Worm (Caenorhabditis elegans) whole organism, early embryonic: ENCODE measurements around the gene oac-14.

Source experiments
- B0310.2 ChIP-seq: sonication (generic microtip); optimal IDR thresholded peaks from 2 replicates; lab custom pipeline; 2016; ENCODE audit warnings: mild to moderate bottlenecking, missing genetic modification characterization, missing compliant biosample characterization
- aly-1 ChIP-seq: sonication (generic microtip); optimal IDR thresholded peaks from 2 replicates; lab custom pipeline; 2016; ENCODE audit warnings: missing genetic modification characterization, missing compliant biosample characterization
- ama-1 ChIP-seq: fragments of 150-350 bp; optimal IDR thresholded peaks from 2 replicates; lab custom pipeline; 2014
- ceh-13 ChIP-seq: fragments of 200-800 bp; sonication (Bioruptor generic); optimal IDR thresholded peaks from 2 replicates; lab custom pipeline; 2018; ENCODE audit warnings: mild to moderate bottlenecking, missing genetic modification characterization, missing compliant biosample characterization
- ceh-36 ChIP-seq: sonication (generic microtip); optimal IDR thresholded peaks from 2 replicates; lab custom pipeline; 2016; ENCODE audit warnings: missing genetic modification characterization, inconsistent platforms, missing compliant biosample characterization
- flt-1 ChIP-seq: fragments of 200-800 bp; sonication (Bioruptor generic); IDR thresholded peaks from 2 replicates; pipeline ENCODE4 v1.3.6; 2022; ENCODE audit warnings: missing genetic modification characterization, missing compliant biosample characterization
- hmbx-1 ChIP-seq: sonication (generic microtip); optimal IDR thresholded peaks from 2 replicates; lab custom pipeline; 2016; ENCODE audit warnings: mild to moderate bottlenecking, missing genetic modification characterization, missing compliant biosample characterization
- hnd-1 ChIP-seq: sonication (generic microtip); optimal IDR thresholded peaks from 2 replicates; lab custom pipeline; 2016; ENCODE audit warnings: missing genetic modification characterization, missing compliant biosample characterization
- pes-1 ChIP-seq: fragments of 200-800 bp; sonication (Bioruptor generic); IDR thresholded peaks from 2 replicates; pipeline ENCODE4 v1.3.6; 2022; ENCODE audit warnings: missing genetic modification reagents, missing genetic modification characterization, missing compliant biosample characterization
- scrt-1 ChIP-seq: fragments of 200-800 bp; sonication (Bioruptor generic); IDR thresholded peaks from 2 replicates; pipeline ENCODE4 v1.3.6; 2022; ENCODE audit warnings: missing genetic modification characterization, missing compliant biosample characterization
- sea-1 ChIP-seq: fragments of 200-800 bp; sonication (Bioruptor generic); conservative IDR thresholded peaks from 2 replicates; pipeline ENCODE4 v1.3.6; 2022; ENCODE audit warnings: missing genetic modification characterization, missing compliant biosample characterization

ce11 chrX:10155127-10155526 lies 13.3 kb upstream of the oac-14 start:
- TF ChIP-seq flt-1 (GFP tag; lab: Robert Waterston, UW), result no peak
- no peak for TF ChIP-seq ama-1 (lab: Kevin White, UChicago)
- TF ChIP-seq sea-1 (GFP tag; lab: Robert Waterston, UW), result no peak
- no peak for TF ChIP-seq scrt-1 (GFP tag; lab: Robert Waterston, UW)
- no peak for TF ChIP-seq ceh-36 (tag; lab: Kevin White, UChicago)
- TF ChIP-seq B0310.2 (tag; lab: Kevin White, UChicago), result no peak
- TF ChIP-seq pes-1 (GFP tag; lab: Robert Waterston, UW), result no peak
- TF ChIP-seq hmbx-1 (tag; lab: Kevin White, UChicago), result no peak
- TF ChIP-seq ceh-13 (GFP tag; lab: Kevin White, UChicago), result no peak
- TF ChIP-seq aly-1 (tag; lab: Kevin White, UChicago), result no peak
- no peak for TF ChIP-seq hnd-1
